Worm (Caenorhabditis elegans) whole organism, L2 larva: ENCODE data around the gene str-60.

ENCODE experiments used
- C34F6.9 ChIP-seq: fragments of 150-350 bp; optimal IDR thresholded peaks from 2 replicates; lab custom pipeline; 2014; ENCODE audit warnings: missing biosample characterization, missing genetic modification characterization
- aly-2 ChIP-seq: fragments of 150-350 bp; optimal IDR thresholded peaks from 2 replicates; lab custom pipeline; 2014; ENCODE audit warnings: missing biosample characterization, missing genetic modification characterization
- ama-1 ChIP-seq: fragments of 150-350 bp; optimal IDR thresholded peaks from 2 replicates; lab custom pipeline; 2018; ENCODE audit warnings: inconsistent platforms
- crh-2 ChIP-seq: sonication (generic microtip); optimal IDR thresholded peaks from 2 replicates; lab custom pipeline; 2017; ENCODE audit warnings: missing biosample characterization, missing genetic modification characterization
- dmd-4 ChIP-seq: sonication (generic microtip); optimal IDR thresholded peaks from 2 replicates; lab custom pipeline; 2017; ENCODE audit warnings: missing biosample characterization, missing genetic modification characterization
- egl-27 ChIP-seq: sonication (generic microtip); optimal IDR thresholded peaks from 3 replicates; lab custom pipeline; 2017; ENCODE audit warnings: missing biosample characterization, missing genetic modification reagents, missing genetic modification characterization
- elt-1 ChIP-seq: fragments of 150-350 bp; optimal IDR thresholded peaks from 2 replicates; lab custom pipeline; 2014; ENCODE audit warnings: missing biosample characterization, missing genetic modification characterization
- elt-3 ChIP-seq: sonication (generic microtip); optimal IDR thresholded peaks from 2 replicates; lab custom pipeline; 2017; ENCODE audit warnings: missing biosample characterization, missing genetic modification characterization
- fos-1 ChIP-seq: fragments of 150-350 bp; optimal IDR thresholded peaks from 2 replicates; lab custom pipeline; 2014; ENCODE audit warnings: missing biosample characterization, missing genetic modification characterization
- lin-11 ChIP-seq: fragments of 150-350 bp; sonication (generic microtip); optimal IDR thresholded peaks from 2 replicates; lab custom pipeline; 2014; ENCODE audit warnings: missing biosample characterization, missing genetic modification characterization, inconsistent platforms, mixed read lengths
- lin-13 ChIP-seq: fragments of 150-350 bp; optimal IDR thresholded peaks from 2 replicates; lab custom pipeline; 2014; ENCODE audit warnings: missing biosample characterization, missing genetic modification reagents, missing genetic modification characterization
- lin-39 ChIP-seq: fragments of 150-350 bp; optimal IDR thresholded peaks from 2 replicates; lab custom pipeline; 2014; ENCODE audit warnings: missing biosample characterization, missing genetic modification reagents, missing genetic modification characterization
- mbf-1 ChIP-seq: sonication (generic microtip); optimal IDR thresholded peaks from 2 replicates; lab custom pipeline; 2017; ENCODE audit warnings: missing biosample characterization, missing genetic modification characterization
- mdl-1 ChIP-seq, 2 experiments: fragments of 150-350 bp in 1 of 2; sonication (generic microtip) in 1 of 2; optimal IDR thresholded peaks; 2 replicates each; lab custom pipeline; 2017; ENCODE audit warnings: missing biosample characterization in 2 of 2, missing genetic modification characterization in 2 of 2
- nhr-10 ChIP-seq: sonication (generic microtip); optimal IDR thresholded peaks from 2 replicates; lab custom pipeline; 2017; ENCODE audit warnings: missing biosample characterization, missing genetic modification characterization
- nhr-129 ChIP-seq: fragments of 150-350 bp; optimal IDR thresholded peaks from 2 replicates; lab custom pipeline; 2014; ENCODE audit warnings: missing biosample characterization, missing genetic modification characterization
- nhr-23 ChIP-seq: fragments of 150-350 bp; optimal IDR thresholded peaks from 2 replicates; lab custom pipeline; 2014; ENCODE audit warnings: missing biosample characterization, missing genetic modification reagents, missing genetic modification characterization
- nhr-237 ChIP-seq: fragments of 150-350 bp; optimal IDR thresholded peaks from 2 replicates; lab custom pipeline; 2014; ENCODE audit warnings: missing biosample characterization, missing genetic modification characterization
- nhr-25 ChIP-seq: fragments of 150-350 bp; sonication (generic microtip); optimal IDR thresholded peaks from 3 replicates; lab custom pipeline; 2014; ENCODE audit warnings: missing biosample characterization, missing genetic modification characterization
- nhr-77 ChIP-seq: fragments of 150-350 bp; optimal IDR thresholded peaks from 2 replicates; lab custom pipeline; 2014; ENCODE audit warnings: missing biosample characterization, missing genetic modification characterization
- sem-4 ChIP-seq: fragments of 150-350 bp; optimal IDR thresholded peaks from 2 replicates; lab custom pipeline; 2014; ENCODE audit warnings: missing biosample characterization, missing genetic modification reagents, missing genetic modification characterization
- sma-3 ChIP-seq: sonication (generic microtip); optimal IDR thresholded peaks from 2 replicates; lab custom pipeline; 2016; ENCODE audit warnings: missing genetic modification reagents, missing genetic modification characterization, missing compliant biosample characterization
- sma-9 ChIP-seq, 2 experiments: fragments of 150-350 bp in 1 of 2; sonication (generic microtip) in 1 of 2; optimal IDR thresholded peaks; 2 replicates each; lab custom pipeline; 2014 to 2016; ENCODE audit warnings: missing genetic modification characterization in 2 of 2, mild to moderate bottlenecking in 1 of 2, missing biosample characterization in 1 of 2, missing compliant biosample characterization in 1 of 2, missing genetic modification reagents in 1 of 2, moderate library complexity in 1 of 2
- snpc-4 ChIP-seq: fragments of 150-350 bp; optimal IDR thresholded peaks from 2 replicates; lab custom pipeline; 2014; ENCODE audit warnings: missing biosample characterization, missing genetic modification characterization
- unc-39 ChIP-seq: fragments of 150-350 bp; optimal IDR thresholded peaks from 2 replicates; lab custom pipeline; 2014; ENCODE audit warnings: missing biosample characterization, missing genetic modification characterization
- unc-55 ChIP-seq: fragments of 150-350 bp; sonication (generic microtip); optimal IDR thresholded peaks from 3 replicates; lab custom pipeline; 2014; ENCODE audit warnings: missing biosample characterization, missing genetic modification reagents, missing genetic modification characterization
- unc-62 ChIP-seq: fragments of 150-350 bp; optimal IDR thresholded peaks from 2 replicates; lab custom pipeline; 2014; ENCODE audit warnings: missing biosample characterization, missing genetic modification reagents, missing genetic modification characterization
- ztf-1 ChIP-seq: fragments of 200-800 bp; sonication (Bioruptor generic); conservative IDR thresholded peaks from 2 replicates; pipeline ENCODE4 v1.3.6; 2022; ENCODE audit warnings: missing genetic modification characterization, missing compliant biosample characterization

The str-60 gene

DNA sequence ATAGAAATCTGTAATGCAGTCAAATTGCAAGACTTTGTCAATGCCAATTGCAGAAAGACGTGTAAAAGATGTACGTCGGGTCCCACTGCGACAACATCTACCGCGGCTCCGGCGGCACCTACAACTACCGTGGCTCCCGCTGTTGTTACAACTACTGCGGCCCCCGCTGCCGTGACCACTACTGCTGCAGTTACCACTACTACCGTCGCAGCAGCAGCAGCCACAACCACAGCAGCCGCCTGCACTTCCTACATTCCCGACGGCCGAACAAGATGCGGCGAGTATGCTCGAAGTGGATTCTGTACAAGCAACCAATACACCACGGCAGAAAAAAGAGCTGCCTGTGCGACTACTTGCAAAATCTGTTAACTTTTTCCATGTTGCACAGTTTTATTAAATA lies 17.0 kb downstream of the str-60 start:
- TF ChIP-seq snpc-4 (tag; lab: Kevin White, UChicago) (no peak), sem-4 (tag; lab: Kevin White, UChicago) (no peak)

DNA sequence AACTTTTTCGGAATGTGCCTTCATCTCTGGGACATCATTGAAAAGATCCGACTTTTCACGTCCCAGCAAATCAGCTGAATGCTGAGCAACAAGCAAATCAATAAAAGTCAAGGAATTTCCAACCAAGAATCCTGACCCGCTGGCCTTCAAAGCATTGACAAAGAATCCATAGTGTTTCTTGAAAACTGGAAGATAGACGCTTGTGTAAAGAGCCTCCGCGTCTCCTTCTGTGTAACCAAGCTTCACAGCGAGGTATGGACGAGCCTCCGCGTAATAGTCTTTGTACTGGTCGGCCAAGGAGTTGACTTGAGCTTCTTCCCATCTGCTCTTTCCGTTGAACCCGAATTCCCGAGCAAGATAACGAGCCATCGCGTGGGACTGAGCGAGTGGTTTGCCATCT lies 17.5 kb downstream of the str-60 start:
- TF ChIP-seq nhr-129 (tag; lab: Kevin White, UChicago), result no peak

DNA sequence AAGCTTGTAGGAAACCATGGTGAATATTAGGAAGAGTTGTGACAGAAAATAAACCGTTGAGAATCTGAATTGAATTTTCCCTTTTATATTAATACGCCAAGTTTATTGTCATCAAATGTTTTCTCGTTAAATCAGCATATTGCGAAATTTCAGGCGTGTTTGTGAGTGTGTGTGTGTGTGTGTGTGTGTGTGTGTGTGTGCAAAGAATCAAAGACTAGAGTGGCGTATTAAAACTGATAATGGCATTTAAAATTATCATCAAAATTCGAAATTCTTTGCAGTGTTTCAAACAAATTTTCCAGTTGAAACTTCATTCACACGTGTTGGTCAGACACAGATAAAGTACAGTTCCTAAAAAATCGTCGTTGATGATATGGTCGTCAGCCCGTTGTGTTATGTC lies 18.1 kb downstream of the str-60 start, which contains the start of gene gst-38:
TSS of gene gst-38 (minus strand) at position 152 of the 400 bp plus-strand sequence.
- TF ChIP-seq sma-9 (GFP tag; optimal IDR thresholded peaks at IDR 0.05; lab: Kevin White, UChicago), result peak; percentile 57
- TF ChIP-seq sma-9 (tag; optimal IDR thresholded peaks at IDR 0.05; lab: Kevin White, UChicago), result no peak
- TF ChIP-seq crh-2 (tag; lab: Kevin White, UChicago), result peak; percentile 30
- peak; percentile 63 for TF ChIP-seq fos-1 (tag; lab: Kevin White, UChicago)
- TF ChIP-seq lin-13 (GFP tag; lab: Kevin White, UChicago), result no peak

DNA sequence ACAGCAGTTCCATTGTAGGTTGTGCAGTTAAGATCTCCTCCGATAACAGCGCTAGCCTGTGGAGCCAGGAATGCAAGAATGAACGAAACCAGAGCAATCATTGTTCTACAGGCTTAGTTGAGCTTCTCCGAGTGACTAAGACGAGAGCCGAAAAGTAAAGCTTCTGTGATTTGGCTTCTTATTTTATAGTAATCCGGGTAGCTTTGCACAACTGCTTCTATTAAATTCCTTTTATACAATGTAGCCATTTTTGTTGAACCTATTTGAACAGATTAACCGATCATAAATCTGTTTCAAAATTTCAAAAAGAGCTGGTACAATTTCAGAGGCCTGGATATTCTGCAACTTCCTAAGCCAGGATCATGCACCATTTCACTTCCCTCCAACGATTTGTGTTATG lies 19.7 kb downstream of the str-60 start, which contains the start of gene F35E8.9:
TSS of gene F35E8.9 (minus strand) at position 101 of the 400 bp plus-strand sequence.
- no peak for TF ChIP-seq lin-39 (tag; lab: Kevin White, UChicago)
- no peak for TF ChIP-seq nhr-10
- no peak for TF ChIP-seq unc-62 (GFP tag; lab: Kevin White, UChicago)
- TF ChIP-seq ztf-1 (GFP tag; lab: Robert Waterston, UW), result no peak

DNA sequence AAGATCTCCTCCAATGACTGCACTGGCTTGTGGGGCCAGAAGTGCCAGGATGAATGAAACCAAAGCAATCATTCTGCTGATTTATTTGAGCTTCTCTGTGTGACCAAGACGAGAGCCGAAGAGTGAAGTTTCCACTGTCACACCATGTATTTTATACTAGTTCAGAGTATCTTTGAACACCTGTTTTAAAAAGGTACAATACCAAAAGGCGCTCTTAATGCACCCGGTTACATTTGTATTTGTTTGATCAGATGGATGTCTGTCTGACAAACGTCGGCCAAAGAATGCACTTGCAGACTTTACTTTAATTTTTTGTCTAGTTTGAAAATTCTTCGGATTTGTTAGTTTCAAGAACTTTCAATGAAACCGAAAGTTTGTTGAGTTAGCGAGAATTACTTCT lies 22.5 kb downstream of the str-60 start, which contains the start of gene F35E8.10:
TSS of gene F35E8.10 (minus strand) at position 101 of the 400 bp plus-strand sequence.
- TF ChIP-seq nhr-129 (tag; lab: Kevin White, UChicago), result no peak
- no peak for TF ChIP-seq elt-3 (tag; lab: Kevin White, UChicago)
- no peak for TF ChIP-seq lin-13 (GFP tag; lab: Kevin White, UChicago)
- TF ChIP-seq nhr-25 (tag; lab: Kevin White, UChicago), result no peak
- no peak for TF ChIP-seq C34F6.9 (tag; lab: Kevin White, UChicago)
- TF ChIP-seq nhr-10, result no peak
- no peak for TF ChIP-seq sem-4 (tag; lab: Kevin White, UChicago)
- no peak for TF ChIP-seq sma-9 (GFP tag; optimal IDR thresholded peaks at IDR 0.05; lab: Kevin White, UChicago)
- no peak for TF ChIP-seq sma-9 (tag; optimal IDR thresholded peaks at IDR 0.05; lab: Kevin White, UChicago)
- no peak for TF ChIP-seq egl-27 (tag; lab: Kevin White, UChicago)

DNA sequence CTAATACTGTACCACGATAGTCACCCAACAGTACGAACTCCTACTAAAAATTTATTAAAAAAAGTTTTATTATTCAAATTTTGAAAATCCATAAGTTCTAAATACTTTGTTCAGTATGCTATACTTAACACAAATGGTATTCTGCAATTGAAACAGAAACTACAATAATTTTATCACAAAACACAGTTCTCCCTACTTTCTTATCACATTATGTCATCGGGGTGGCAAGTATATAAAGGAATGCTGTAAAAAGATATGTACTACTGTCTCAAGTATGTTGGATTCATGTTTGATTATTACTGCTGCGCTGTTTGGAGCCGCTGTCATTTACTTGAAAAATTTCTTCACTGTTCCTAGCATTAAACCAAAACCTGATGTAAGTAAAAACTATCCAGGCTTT lies 23.3 kb downstream of the str-60 start, which contains the start of gene cdr-1:
TSS of gene cdr-1 (plus strand) at position 208 of the 400 bp plus-strand sequence.
- TF ChIP-seq nhr-77 (tag; lab: Kevin White, UChicago) (no peak), sma-3 (GFP tag; lab: Kevin White, UChicago) (no peak), nhr-237 (tag; lab: Kevin White, UChicago) (no peak), unc-39 (tag; lab: Kevin White, UChicago) (no peak), mdl-1 (tag; optimal IDR thresholded peaks at IDR 0.05; lab: Kevin White, UChicago) (no peak), nhr-23 (no peak), nhr-25 (tag; lab: Kevin White, UChicago) (no peak), mbf-1 (tag; lab: Kevin White, UChicago) (no peak), aly-2 (tag; lab: Kevin White, UChicago) (no peak), lin-11 (tag; lab: Kevin White, UChicago) (no peak), ztf-1 (GFP tag; lab: Robert Waterston, UW) (no peak)
- TF ChIP-seq, all 48 proteins: peak for 0

DNA sequence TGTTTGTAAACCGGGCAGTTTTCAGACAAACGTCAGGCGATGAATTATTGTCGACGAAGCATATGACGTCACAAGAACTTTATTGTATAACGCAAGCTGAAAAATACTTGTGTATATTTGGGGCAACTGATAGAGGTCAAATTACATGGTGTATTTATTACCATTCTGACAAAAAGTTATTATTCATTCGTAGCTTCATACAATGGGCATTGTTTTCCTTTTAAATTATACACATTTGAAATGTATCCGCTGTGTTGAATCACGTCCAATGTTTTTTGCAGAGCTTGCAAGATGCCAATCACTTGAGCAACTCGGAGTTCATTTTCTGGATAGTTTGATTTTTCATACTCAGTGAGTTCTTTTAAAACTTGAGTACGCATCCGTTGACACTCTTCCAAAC lies 25.2 kb downstream of the str-60 start, which contains the start of gene F35E8.13:
TSS of gene F35E8.13 (plus strand) at position 301 of the 400 bp plus-strand sequence.
- TF ChIP-seq ztf-1 (GFP tag; lab: Robert Waterston, UW), result no peak
- TF ChIP-seq ama-1, result no peak
- TF ChIP-seq dmd-4 (tag; lab: Kevin White, UChicago), result no peak
- TF ChIP-seq mdl-1 (tag; optimal IDR thresholded peaks at IDR 0.05; lab: Kevin White, UChicago), result no peak
- TF ChIP-seq unc-55, result no peak
- no peak for TF ChIP-seq nhr-129 (tag; lab: Kevin White, UChicago)
- TF ChIP-seq elt-1 (tag; lab: Kevin White, UChicago), result no peak
- TF ChIP-seq elt-3 (tag; lab: Kevin White, UChicago), result no peak
